Fruit fly (Drosophila melanogaster): ENCODE measurements around the gene MTF-1.

The MTF-1 gene

DNA sequence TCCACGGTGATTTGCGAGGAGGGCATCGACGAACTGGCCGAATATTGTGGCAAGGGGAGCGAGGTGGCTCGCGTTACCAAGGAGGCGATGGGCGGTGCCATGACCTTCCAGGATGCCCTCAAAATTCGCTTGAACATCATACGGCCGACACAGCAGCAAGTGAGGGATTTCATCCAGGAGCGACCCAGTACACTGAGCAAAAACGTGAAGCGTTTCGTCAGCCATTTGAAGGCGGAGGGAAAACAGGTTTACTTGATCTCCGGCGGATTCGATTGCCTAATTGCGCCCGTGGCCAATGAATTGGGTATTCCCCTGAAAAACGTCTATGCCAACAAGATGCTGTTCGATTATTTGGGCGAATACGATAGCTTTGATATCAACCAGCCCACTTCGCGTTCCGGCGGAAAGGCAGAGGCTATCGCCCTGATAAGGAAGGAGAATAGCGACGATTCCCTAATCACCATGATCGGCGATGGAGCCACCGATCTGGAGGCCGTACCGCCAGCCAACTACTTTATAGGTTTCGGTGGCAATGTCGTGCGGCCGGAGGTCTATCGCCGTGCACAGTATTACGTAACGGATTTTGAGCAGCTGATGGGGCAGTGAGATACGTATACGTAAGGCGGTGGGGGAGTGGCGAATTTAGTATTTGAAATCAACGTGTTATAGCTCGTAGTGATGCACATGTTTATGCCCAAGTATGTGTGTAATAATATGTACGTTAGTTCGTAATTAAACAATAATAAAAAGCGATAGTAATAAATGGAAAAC is 6.2 kb upstream of the MTF-1 start:
- TF ChIP-seq CG17801 (GFP tag; optimal IDR thresholded peaks at IDR 0.05; ENCODE audit: partially characterized antibody), result no peak

DNA sequence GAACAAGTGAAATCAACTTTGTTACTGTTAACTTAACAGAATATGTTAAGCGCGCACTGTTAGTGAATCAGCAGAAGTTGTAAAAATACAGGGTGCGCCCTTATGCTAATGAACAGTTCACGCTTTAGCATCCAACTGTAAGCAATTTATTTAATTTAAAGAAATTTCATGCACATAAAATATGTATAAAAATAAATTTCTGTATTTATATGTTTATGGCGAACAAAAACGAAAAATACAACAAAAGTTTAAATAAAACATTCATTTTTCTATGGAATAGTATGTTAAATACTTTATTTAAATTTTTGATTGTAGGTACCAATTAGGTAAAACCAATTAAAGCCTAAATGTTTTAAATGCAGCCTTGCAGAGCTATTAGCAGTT is 5.6 kb upstream of the MTF-1 start:
- TF ChIP-seq CG17801 (GFP tag; optimal IDR thresholded peaks at IDR 0.05; ENCODE audit: partially characterized antibody), result peak; percentile 11

DNA sequence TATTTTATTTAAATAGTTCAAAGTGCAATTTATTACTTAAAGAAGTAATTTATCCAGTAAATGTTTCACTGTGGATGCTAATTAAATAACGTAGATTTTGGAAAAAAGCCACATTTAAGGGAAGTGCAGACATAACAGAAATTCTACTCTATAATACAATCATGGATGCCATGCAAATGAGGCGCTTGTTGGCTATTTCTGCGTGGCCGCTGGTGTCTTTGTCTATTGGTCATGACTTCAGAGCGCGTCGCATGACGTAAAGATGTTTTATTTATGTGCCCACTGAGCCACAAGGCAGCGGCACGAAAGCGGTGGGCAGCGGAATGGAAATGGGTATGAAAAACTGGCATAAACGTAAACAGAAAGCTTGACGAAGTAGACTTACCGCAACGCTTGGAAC is 4.3 kb upstream of the MTF-1 start:
- TF ChIP-seq CG17801 (GFP tag; optimal IDR thresholded peaks at IDR 0.05; ENCODE audit: partially characterized antibody), result no peak

DNA sequence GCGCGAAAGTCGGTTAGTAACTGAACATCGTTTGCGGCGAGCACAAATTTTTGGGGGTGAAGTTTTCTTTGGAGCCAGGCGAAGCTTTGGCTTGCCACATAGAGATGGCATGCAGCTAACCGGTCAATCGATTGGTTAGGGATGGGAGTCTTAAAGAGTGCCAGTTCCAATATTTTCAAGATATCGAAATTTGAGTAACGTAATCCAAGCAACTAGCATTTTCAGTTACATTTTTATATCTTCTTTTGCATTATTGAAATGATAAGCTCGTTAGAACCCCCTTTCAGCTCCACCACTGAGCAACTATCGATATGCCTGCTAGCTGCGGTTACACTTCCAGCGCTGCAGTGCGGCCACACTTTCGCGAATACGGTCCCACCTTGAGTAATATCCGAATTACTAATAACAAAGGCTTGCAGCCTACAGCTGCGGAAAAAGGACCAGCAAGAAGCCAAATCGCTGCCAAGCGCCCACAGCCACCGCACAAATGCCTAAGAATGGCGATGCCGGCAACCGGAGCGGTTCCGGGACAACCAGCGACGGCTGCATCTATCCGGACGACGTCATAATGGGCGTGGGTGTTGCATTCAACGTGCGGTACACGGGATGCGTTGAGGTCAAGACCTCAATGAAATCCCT is 3.3 kb upstream of the MTF-1 start, which contains the start of the genes Atat and Shc:
Atat (minus strand) TSS at position 103 of the 639 bp plus-strand sequence.
Shc (plus strand) TSS at position 355 of the 639 bp plus-strand sequence.
- peak; percentile 97 for TF ChIP-seq CG17801 (GFP tag; optimal IDR thresholded peaks at IDR 0.05; ENCODE audit: partially characterized antibody)

DNA sequence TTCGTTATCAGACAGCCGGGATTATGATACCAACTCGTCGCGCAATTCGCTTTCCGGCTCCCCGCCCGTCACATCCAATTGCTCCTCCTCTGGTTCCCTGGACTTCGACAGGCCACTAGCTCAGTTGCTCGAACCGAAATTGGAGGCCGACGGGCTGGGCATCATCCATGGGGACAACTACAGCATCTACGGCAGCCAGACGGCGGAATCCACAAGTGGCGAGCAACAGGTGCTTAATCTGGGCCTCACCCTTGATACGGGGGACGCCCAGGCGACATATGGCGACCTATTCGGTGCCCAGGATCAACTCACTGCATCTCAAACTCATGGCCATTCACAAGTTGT is 468 bp downstream of the MTF-1 start:
- no peak for TF ChIP-seq CG17801 (GFP tag; optimal IDR thresholded peaks at IDR 0.05; ENCODE audit: partially characterized antibody)

DNA sequence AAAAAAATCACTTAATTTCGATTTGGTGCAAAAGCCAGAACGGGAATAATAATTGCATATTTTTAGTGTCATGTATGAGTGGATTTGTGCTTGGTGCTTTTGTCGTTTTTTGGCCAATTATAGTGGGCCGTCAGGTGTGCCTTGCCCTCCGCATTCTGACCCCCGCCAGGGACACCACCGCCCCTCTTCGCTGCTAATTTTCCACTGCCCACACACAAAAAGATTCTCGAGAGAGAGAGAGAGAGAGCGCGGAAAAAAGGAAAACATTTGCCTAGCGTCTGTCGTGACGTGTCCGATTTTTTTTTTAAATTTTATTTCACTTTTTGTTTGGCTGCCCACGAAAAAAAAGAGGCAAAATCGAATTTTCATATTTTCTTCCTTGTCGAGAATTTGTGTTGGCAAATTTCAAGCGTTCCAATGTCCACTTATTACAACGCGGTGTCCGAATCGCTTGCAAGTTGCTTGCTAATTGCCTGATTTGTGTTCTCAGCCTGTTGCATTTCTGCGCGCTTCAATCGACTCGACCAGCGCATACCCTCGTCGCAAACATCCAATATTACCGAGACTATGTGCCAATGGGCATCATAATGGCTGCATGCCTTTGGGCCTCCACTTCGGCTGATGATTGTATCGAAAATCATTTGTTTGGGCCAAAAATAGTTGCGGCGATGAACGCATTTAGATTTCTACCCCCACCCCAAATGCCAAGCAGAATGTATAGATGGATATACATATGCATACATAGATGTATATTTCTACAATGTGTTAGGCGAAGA is 1.9 kb downstream of the MTF-1 start:
- TF ChIP-seq CG17801 (GFP tag; optimal IDR thresholded peaks at IDR 0.05; ENCODE audit: partially characterized antibody), result no peak

DNA sequence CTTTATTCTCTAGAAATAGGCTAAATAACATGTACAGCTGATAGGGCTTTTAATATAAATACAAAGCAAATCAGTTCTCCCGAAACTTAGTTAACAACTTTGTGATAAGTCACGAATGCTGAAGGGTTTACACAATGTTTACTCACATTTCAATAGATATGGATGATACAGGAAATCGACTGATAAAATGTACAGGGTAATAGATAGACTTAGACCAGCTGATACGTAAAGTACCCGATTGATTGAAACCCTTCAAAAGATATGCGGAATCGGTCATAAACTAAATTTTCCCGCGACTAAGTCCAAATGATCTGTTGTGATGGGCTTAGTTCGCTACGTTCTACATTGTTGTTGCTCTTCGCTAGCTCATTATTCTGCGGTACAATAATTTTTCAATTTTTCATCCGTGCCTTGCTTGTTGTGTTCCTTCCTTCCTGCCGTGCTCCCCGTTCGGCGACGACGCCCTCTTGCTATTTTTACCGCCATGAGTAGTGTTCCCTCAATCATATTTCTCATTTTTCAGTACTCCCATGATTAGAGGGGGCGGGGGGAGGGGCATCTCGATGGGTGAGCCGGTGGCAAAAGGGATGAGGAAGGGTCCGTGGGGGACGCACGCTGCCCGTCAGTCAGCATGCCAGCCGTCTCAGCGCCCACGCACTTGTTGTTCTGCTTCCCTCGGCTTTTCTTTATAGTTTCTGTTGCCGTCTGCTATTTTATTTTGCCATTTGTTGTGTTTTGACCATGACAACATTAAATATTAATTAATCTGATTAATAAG is 2.9 kb downstream of the MTF-1 start:
- no peak for TF ChIP-seq CG17801 (GFP tag; optimal IDR thresholded peaks at IDR 0.05; ENCODE audit: partially characterized antibody)

DNA sequence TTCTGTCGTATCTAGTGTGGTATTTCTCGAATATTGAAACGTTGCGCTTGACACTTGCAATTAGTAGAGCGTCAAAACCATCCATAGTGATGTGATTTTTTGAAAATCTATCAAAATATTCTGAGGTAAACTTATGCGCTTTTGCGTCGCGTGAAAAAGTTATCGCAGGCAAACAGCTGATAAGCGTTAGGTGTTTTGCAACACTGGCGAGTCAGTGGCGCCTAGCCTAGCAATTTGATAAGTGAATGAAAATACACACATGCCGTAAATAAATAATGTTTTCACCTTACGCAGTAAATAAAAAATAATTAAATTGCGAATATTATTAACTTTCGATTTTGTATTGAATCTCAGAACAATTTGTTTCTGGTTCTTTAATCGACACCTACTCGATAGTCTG is 5.2 kb downstream of the MTF-1 start, which contains the start of gene CG42526:
CG42526 (minus strand) TSS at position 85 of the 400 bp plus-strand sequence.
- TF ChIP-seq CG17801 (GFP tag; optimal IDR thresholded peaks at IDR 0.05; ENCODE audit: partially characterized antibody), result peak; percentile 18

DNA sequence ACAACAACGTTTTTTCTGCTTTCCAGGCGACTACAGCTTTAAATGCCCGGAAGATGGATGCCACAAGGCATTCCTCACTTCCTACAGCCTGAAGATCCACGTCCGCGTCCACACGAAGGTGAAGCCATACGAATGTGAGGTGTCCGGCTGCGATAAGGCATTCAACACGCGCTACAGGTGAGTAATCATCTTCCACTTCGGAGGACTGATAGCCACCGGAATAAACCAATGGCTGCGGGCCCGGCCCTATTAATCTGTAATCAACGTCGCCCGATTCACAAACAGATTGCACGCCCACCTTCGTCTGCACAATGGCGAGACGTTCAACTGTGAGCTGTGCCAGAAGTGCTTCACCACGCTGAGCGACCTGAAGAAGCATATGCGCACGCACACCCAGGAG is 5.7 kb downstream of the MTF-1 start:
- no peak for TF ChIP-seq CG17801 (GFP tag; optimal IDR thresholded peaks at IDR 0.05; ENCODE audit: partially characterized antibody)

DNA sequence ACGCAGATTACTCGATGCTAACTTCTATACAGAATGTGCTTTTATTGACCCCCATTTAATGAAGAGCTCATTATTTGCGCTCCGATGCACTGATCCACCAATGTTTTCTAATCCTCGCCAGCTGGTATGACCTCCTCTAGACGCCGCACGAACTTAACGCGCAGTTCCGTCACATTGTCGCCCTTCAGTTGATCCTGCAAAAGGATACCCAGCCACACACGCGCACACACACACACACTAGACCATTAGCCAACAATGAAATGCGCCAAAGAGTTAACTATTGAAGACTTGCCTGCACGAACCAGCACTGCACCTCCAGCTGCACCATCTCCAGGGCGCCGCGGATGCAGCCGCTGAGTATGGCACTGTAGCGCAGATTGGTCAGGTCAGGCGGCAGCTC is 8.7 kb downstream of the MTF-1 start:
- TF ChIP-seq CG17801 (GFP tag; optimal IDR thresholded peaks at IDR 0.05; ENCODE audit: partially characterized antibody), result no peak

DNA sequence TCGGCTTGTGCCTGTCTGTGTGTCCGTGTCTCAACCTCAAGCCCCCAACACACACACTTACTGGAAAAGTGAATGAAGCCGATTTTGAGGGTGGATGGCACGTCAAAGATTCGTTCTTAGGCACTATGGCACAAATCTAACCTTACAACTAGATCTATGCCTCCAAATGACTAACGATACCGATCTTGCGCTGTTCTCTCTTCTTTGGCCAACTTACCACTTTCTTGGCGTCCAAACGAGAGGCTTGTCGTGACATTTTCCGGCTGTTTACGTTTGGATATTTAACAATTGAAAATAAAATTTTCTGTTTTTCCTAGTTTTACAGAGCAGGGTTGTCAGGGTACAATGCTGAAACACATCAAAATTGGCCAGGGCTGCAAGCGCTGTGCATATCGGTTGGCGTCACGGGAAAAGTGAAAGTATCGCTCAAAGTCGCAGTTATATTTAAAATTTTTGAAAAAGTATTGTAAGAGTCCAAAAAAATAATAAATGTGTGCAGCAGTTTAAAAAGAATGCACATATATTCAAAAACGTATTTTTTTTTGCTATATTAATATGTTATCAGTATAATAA is 11.9 kb downstream of the MTF-1 start, which contains the start of the genes Bet3 and Nf-YA:
Bet3 (minus strand) TSS at position 361 of the 573 bp plus-strand sequence.
Nf-YA (minus strand) TSS at position 361 of the 573 bp plus-strand sequence.
- peak; percentile 22 for TF ChIP-seq CG17801 (GFP tag; optimal IDR thresholded peaks at IDR 0.05; ENCODE audit: partially characterized antibody)

DNA sequence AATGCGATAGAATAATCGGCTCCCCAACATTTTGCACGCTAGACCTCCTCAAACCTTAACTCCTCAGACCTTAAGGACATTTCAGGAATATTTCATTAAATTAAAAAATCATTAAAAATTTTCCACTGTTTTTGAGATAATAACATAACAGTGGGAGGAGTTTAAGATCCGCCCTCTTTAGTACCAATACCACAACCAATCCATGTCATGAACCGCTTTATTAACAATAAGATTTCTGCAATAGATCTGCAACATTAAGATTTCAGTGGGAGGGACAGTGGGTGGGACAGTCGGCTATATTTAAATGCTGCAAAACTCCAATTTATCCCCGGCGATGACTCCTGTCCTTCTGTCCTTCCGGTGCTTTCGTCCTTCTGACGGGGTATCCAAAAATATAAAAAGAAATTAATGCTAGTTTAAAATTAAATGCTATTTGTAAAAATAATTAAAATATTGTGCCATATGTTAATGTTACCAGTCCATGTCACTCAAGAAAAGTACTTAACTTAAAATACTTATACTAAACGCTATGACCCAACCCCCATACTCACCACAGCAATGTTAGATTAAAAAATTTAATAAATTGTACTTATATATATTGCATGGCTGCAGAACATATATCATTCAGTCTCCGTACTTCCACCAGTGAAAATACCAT is 12.6 kb downstream of the MTF-1 start, which contains the start of gene Srg3:
Srg3 (plus strand) TSS at position 608 of the 658 bp plus-strand sequence.
- no peak for TF ChIP-seq CG17801 (GFP tag; optimal IDR thresholded peaks at IDR 0.05; ENCODE audit: partially characterized antibody)

DNA sequence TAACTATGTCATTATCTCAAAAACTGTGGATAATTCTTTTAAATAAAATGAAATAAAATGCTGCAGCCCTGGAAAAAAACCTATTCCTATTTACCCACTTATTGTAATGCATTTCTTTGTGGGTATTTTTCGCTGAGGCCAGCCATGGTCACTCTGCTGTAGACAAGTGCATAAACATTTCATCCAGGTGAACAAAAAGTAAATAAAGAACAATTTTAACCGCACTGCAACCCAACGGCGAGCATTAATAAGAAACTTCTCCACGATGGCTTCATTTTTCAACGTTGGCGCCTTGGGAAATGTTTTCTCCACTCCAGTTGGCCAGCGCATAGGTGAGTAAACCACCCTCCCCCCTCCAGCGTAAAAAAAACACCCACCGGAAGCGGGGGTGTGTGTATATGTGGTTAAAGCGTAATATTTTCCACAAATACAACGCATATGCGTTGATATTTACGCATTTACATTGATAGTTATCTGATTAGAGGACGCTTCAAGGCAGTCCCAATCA is 16.7 kb downstream of the MTF-1 start, which contains the start of gene CG3529:
CG3529 (plus strand) TSS at position 134 of the 508 bp plus-strand sequence.
- peak; percentile 10 for TF ChIP-seq CG17801 (GFP tag; optimal IDR thresholded peaks at IDR 0.05; ENCODE audit: partially characterized antibody)
